Worm (Caenorhabditis elegans) whole organism, L2 larva: ENCODE measurements around the gene D1086.10.

Experiments used
- C34F6.9 ChIP-seq: fragments of 150-350 bp; optimal IDR thresholded peaks from 2 replicates; lab custom pipeline; 2014; ENCODE audit warnings: missing biosample characterization, missing genetic modification characterization
- F13H6.1 ChIP-seq: sonication (generic microtip); optimal IDR thresholded peaks from 2 replicates; lab custom pipeline; 2016; ENCODE audit warnings: missing genetic modification characterization, missing compliant biosample characterization
- R02D3.7 ChIP-seq: fragments of 150-350 bp; optimal IDR thresholded peaks from 2 replicates; lab custom pipeline; 2014; ENCODE audit warnings: missing biosample characterization, missing genetic modification characterization
- Y55F3AM.14 ChIP-seq: fragments of 200-800 bp; sonication (Bioruptor generic); optimal IDR thresholded peaks from 2 replicates; lab custom pipeline; 2018; ENCODE audit warnings: mild to moderate bottlenecking, missing genetic modification characterization, missing compliant biosample characterization
- ZK546.5 ChIP-seq: sonication (generic microtip); optimal IDR thresholded peaks from 2 replicates; lab custom pipeline; 2017; ENCODE audit warnings: missing biosample characterization, missing genetic modification characterization
- alr-1 ChIP-seq: fragments of 150-350 bp; optimal IDR thresholded peaks from 2 replicates; lab custom pipeline; 2014; ENCODE audit warnings: missing biosample characterization, missing genetic modification characterization
- aly-2 ChIP-seq: fragments of 150-350 bp; optimal IDR thresholded peaks from 2 replicates; lab custom pipeline; 2014; ENCODE audit warnings: missing biosample characterization, missing genetic modification characterization
- ama-1 ChIP-seq: fragments of 150-350 bp; optimal IDR thresholded peaks from 2 replicates; lab custom pipeline; 2018; ENCODE audit warnings: inconsistent platforms
- blmp-1 ChIP-seq: sonication (generic microtip); optimal IDR thresholded peaks from 2 replicates; lab custom pipeline; 2017; ENCODE audit warnings: missing genetic modification characterization, mild to moderate bottlenecking, missing compliant biosample characterization, antibody characterized with exemption, moderate library complexity; ENCODE audit not compliant: insufficient read depth
- ceh-16 ChIP-seq: fragments of 150-350 bp; optimal IDR thresholded peaks from 2 replicates; lab custom pipeline; 2014; ENCODE audit warnings: missing biosample characterization, missing genetic modification characterization
- ceh-82 ChIP-seq: fragments of 150-350 bp; optimal IDR thresholded peaks from 2 replicates; lab custom pipeline; 2014; ENCODE audit warnings: missing biosample characterization, missing genetic modification characterization
- crh-2 ChIP-seq: sonication (generic microtip); optimal IDR thresholded peaks from 2 replicates; lab custom pipeline; 2017; ENCODE audit warnings: missing biosample characterization, missing genetic modification characterization
- elt-1 ChIP-seq: fragments of 150-350 bp; optimal IDR thresholded peaks from 2 replicates; lab custom pipeline; 2014; ENCODE audit warnings: missing biosample characterization, missing genetic modification characterization
- gmeb-1 ChIP-seq: fragments of 150-350 bp; optimal IDR thresholded peaks from 2 replicates; lab custom pipeline; 2014; ENCODE audit warnings: missing biosample characterization, missing genetic modification characterization
- lin-13 ChIP-seq: fragments of 150-350 bp; optimal IDR thresholded peaks from 2 replicates; lab custom pipeline; 2014; ENCODE audit warnings: missing biosample characterization, missing genetic modification reagents, missing genetic modification characterization
- lin-39 ChIP-seq: fragments of 150-350 bp; optimal IDR thresholded peaks from 2 replicates; lab custom pipeline; 2014; ENCODE audit warnings: missing biosample characterization, missing genetic modification reagents, missing genetic modification characterization
- lsy-2 ChIP-seq, 2 experiments: fragments of 150-350 bp in 1 of 2; sonication (generic microtip) in 1 of 2; optimal IDR thresholded peaks; 2 replicates each; lab custom pipeline; 2014 to 2017; ENCODE audit warnings: missing biosample characterization in 2 of 2, missing genetic modification characterization in 2 of 2
- mab-5 ChIP-seq: fragments of 150-350 bp; optimal IDR thresholded peaks from 2 replicates; lab custom pipeline; 2014; ENCODE audit warnings: missing biosample characterization, missing genetic modification characterization
- mdl-1 ChIP-seq, 2 experiments: fragments of 150-350 bp in 1 of 2; sonication (generic microtip) in 1 of 2; optimal IDR thresholded peaks; 2 replicates each; lab custom pipeline; 2017; ENCODE audit warnings: missing biosample characterization in 2 of 2, missing genetic modification characterization in 2 of 2
- nhr-11 ChIP-seq: fragments of 150-350 bp; optimal IDR thresholded peaks from 2 replicates; lab custom pipeline; 2014; ENCODE audit warnings: missing biosample characterization, missing genetic modification characterization
- nhr-129 ChIP-seq: fragments of 150-350 bp; optimal IDR thresholded peaks from 2 replicates; lab custom pipeline; 2014; ENCODE audit warnings: missing biosample characterization, missing genetic modification characterization
- nhr-23 ChIP-seq: fragments of 150-350 bp; optimal IDR thresholded peaks from 2 replicates; lab custom pipeline; 2014; ENCODE audit warnings: missing biosample characterization, missing genetic modification reagents, missing genetic modification characterization
- nhr-237 ChIP-seq: fragments of 150-350 bp; optimal IDR thresholded peaks from 2 replicates; lab custom pipeline; 2014; ENCODE audit warnings: missing biosample characterization, missing genetic modification characterization
- nhr-25 ChIP-seq: fragments of 150-350 bp; sonication (generic microtip); optimal IDR thresholded peaks from 3 replicates; lab custom pipeline; 2014; ENCODE audit warnings: missing biosample characterization, missing genetic modification characterization
- nhr-77 ChIP-seq: fragments of 150-350 bp; optimal IDR thresholded peaks from 2 replicates; lab custom pipeline; 2014; ENCODE audit warnings: missing biosample characterization, missing genetic modification characterization
- peb-1 ChIP-seq: fragments of 150-350 bp; optimal IDR thresholded peaks from 2 replicates; lab custom pipeline; 2014; ENCODE audit warnings: missing biosample characterization, missing genetic modification characterization
- sem-4 ChIP-seq: fragments of 150-350 bp; optimal IDR thresholded peaks from 2 replicates; lab custom pipeline; 2014; ENCODE audit warnings: missing biosample characterization, missing genetic modification reagents, missing genetic modification characterization
- sma-9 ChIP-seq, 2 experiments: fragments of 150-350 bp in 1 of 2; sonication (generic microtip) in 1 of 2; optimal IDR thresholded peaks; 2 replicates each; lab custom pipeline; 2014 to 2016; ENCODE audit warnings: missing genetic modification characterization in 2 of 2, mild to moderate bottlenecking in 1 of 2, missing biosample characterization in 1 of 2, missing compliant biosample characterization in 1 of 2, missing genetic modification reagents in 1 of 2, moderate library complexity in 1 of 2
- snpc-4 ChIP-seq: fragments of 150-350 bp; optimal IDR thresholded peaks from 2 replicates; lab custom pipeline; 2014; ENCODE audit warnings: missing biosample characterization, missing genetic modification characterization
- unc-39 ChIP-seq: fragments of 150-350 bp; optimal IDR thresholded peaks from 2 replicates; lab custom pipeline; 2014; ENCODE audit warnings: missing biosample characterization, missing genetic modification characterization
- unc-62 ChIP-seq: fragments of 150-350 bp; optimal IDR thresholded peaks from 2 replicates; lab custom pipeline; 2014; ENCODE audit warnings: missing biosample characterization, missing genetic modification reagents, missing genetic modification characterization
- zag-1 ChIP-seq: fragments of 150-350 bp; optimal IDR thresholded peaks from 2 replicates; lab custom pipeline; 2014; ENCODE audit warnings: missing biosample characterization, missing genetic modification characterization
- ztf-11 ChIP-seq: sonication (generic microtip); optimal IDR thresholded peaks from 2 replicates; lab custom pipeline; 2017; ENCODE audit warnings: missing biosample characterization, missing genetic modification characterization
- ztf-4 ChIP-seq: fragments of 150-350 bp; optimal IDR thresholded peaks from 2 replicates; lab custom pipeline; 2014; ENCODE audit warnings: missing biosample characterization, missing genetic modification characterization

D1086.10 gene

DNA sequence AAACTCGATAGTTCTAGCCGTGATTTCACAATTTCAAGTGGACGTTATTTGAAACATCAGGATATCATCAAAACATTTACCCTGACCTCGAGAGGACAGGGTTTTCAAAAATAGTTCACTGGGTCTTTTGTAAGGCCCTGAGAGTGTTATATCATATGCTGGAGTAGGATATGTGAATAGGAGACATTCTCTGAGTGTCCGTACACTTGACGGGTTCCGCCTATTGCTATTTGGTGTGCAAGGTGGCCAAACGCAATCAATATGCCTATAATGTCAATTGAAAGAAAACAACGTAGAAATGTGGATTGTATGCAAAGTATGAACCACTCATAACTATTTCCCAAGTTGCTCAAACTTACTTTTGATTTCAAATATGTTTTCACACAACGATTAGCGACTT is 14.8 kb downstream of the D1086.10 start:
- TF ChIP-seq ZK546.5 (no peak), F13H6.1 (tag; lab: Kevin White, UChicago) (no peak), lsy-2 (tag; optimal IDR thresholded peaks at IDR 0.05; lab: Kevin White, UChicago) (no peak), zag-1 (tag; lab: Kevin White, UChicago) (no peak), ceh-82 (no peak), Y55F3AM.14 (GFP tag; lab: Kevin White, UChicago) (no peak), sem-4 (tag; lab: Kevin White, UChicago) (no peak), lin-13 (GFP tag; lab: Kevin White, UChicago) (no peak)
- TF ChIP-seq, all 48 proteins: peak for 0

DNA sequence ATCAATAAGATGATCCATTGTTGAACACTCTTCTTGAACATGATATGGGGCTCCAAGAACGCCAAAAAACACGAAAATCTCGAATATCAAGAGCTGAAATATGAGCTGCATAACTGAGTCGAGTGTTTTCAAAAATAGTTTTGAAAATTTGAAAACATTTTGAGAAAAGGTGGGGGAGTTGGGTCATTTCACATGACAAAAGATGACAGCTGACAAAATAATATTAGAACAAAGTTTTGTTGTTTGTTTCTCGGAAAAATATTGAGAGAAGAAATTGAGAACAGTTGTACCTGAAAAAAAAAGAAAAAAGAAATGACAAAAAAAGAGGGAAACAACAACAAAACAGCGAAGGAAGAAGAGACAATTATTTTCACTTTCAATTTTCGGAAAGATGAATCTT is 16.0 kb downstream of the D1086.10 start, which contains the start of the genes D1086.2 and D1086.1:
Gene D1086.2, minus strand, starts transcription at position 150 of the 400 bp plus-strand sequence.
Gene D1086.1, plus strand, starts transcription at position 340 of the 400 bp plus-strand sequence.
- TF ChIP-seq snpc-4 (tag; lab: Kevin White, UChicago) (no peak), F13H6.1 (tag; lab: Kevin White, UChicago) (peak; percentile 53), nhr-129 (peak; percentile 23), ztf-11 (no peak)

DNA sequence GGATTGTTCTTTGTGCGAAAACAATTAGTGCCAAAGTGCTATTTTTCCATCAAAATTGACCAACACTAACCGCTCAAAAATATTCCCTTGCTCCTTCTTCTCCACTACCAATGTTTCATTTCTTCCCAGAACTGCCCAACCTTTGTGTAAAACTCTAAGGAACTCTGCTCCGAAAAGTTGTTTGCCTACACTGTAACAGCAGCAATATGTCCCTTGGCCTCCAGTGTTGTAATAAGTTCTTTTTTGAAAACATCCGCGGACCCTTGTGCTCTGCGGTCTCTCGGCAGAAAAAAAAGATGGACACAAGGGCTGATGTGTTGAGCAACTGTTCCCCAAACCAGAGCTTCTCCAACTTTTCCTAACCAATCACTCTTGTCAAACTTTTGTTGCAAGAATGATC is 18.3 kb downstream of the D1086.10 start, which contains the start of gene D1086.12:
Gene D1086.12, plus strand, starts transcription at position 301 of the 400 bp plus-strand sequence.
- no peak for TF ChIP-seq nhr-11
- TF ChIP-seq elt-1 (tag; lab: Kevin White, UChicago) = no peak
- no peak for TF ChIP-seq alr-1 (tag; lab: Kevin White, UChicago)
- no peak for TF ChIP-seq ztf-11
- TF ChIP-seq unc-62 = no peak

DNA sequence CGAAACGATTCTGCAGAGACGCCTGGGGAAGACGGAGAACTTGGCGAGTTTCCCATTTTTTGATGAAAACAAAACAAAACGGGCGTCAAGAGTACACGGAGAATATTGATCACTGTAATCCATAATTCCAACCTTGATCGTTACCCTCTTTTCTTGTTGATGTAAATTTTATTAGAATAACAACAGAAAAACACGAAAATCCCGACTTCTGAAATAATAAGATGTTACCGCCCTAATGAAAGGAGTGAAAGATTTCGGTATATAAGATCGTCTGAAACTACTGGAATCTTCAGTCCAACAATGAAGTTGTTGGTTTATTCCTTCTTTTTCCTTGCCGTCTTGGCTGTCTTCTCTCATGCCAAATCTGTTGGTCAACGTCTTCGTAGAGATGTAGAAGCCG is 21.4 kb downstream of the D1086.10 start, which contains the start of gene D1086.9:
Gene D1086.9, plus strand, starts transcription at position 301 of the 400 bp plus-strand sequence.
- TF ChIP-seq crh-2 (no peak), mdl-1 (tag; optimal IDR thresholded peaks at IDR 0.05; lab: Kevin White, UChicago) (no peak), unc-39 (tag; lab: Kevin White, UChicago) (no peak), mab-5 (tag; lab: Kevin White, UChicago) (no peak), lsy-2 (tag; optimal IDR thresholded peaks at IDR 0.05; lab: Kevin White, UChicago) (no peak), ztf-4 (tag; lab: Kevin White, UChicago) (no peak), lin-39 (tag; lab: Kevin White, UChicago) (no peak), nhr-25 (tag; lab: Kevin White, UChicago) (no peak), peb-1 (tag; lab: Kevin White, UChicago) (no peak), R02D3.7 (tag; lab: Kevin White, UChicago) (no peak), ZK546.5 (no peak), nhr-77 (no peak), ceh-82 (no peak)

DNA sequence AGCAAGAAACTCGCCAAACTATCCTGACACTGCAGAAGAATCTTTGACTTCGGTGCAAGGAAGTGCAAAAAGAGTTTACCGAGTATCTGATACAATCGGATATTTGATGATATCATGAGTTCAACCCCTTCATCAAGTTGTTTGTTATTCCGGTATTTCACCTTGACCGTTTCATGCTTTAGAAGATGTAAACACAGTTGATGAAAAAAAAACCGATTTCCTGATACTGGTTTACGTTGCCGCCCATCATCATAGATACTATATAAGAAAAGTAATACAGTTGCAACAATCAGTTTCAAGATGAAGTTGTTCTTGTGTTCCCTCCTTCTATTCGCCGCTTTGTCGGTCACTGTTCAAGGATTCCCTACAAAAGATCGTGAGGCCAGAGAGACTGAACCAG is 25.0 kb downstream of the D1086.10 start, which contains the start of gene H39E23.3:
Gene H39E23.3, plus strand, starts transcription at position 301 of the 400 bp plus-strand sequence.
- no peak for TF ChIP-seq nhr-23
- TF ChIP-seq sma-9 (GFP tag; optimal IDR thresholded peaks at IDR 0.05; lab: Kevin White, UChicago) = no peak
- no peak for TF ChIP-seq sma-9 (tag; optimal IDR thresholded peaks at IDR 0.05; lab: Kevin White, UChicago)
- TF ChIP-seq ama-1 (lab: Kevin White, UChicago) = no peak
- no peak for TF ChIP-seq F13H6.1 (tag; lab: Kevin White, UChicago)
- no peak for TF ChIP-seq C34F6.9 (tag; lab: Kevin White, UChicago)
- no peak for TF ChIP-seq ztf-4 (tag; lab: Kevin White, UChicago)
- TF ChIP-seq snpc-4 (tag; lab: Kevin White, UChicago) = no peak
- no peak for TF ChIP-seq lsy-2 (tag; optimal IDR thresholded peaks at IDR 0.05; lab: Kevin White, UChicago)
- TF ChIP-seq nhr-11 = no peak
- TF ChIP-seq gmeb-1 (tag; lab: Kevin White, UChicago) = no peak
- no peak for TF ChIP-seq nhr-237 (tag; lab: Kevin White, UChicago)
- TF ChIP-seq zag-1 (tag; lab: Kevin White, UChicago) = no peak
- TF ChIP-seq lin-39 (tag; lab: Kevin White, UChicago) = no peak
- TF ChIP-seq ztf-11 = no peak
- no peak for TF ChIP-seq aly-2
- TF ChIP-seq blmp-1 = no peak
- TF ChIP-seq ceh-16 (tag; lab: Kevin White, UChicago) = no peak
- no peak for TF ChIP-seq unc-62
